Worm (Caenorhabditis elegans) whole organism, L4 larva: ENCODE results near the gene Y73C8C.3.

ENCODE experiments used
- T20F7.1 ChIP-seq: fragments of 200-800 bp; sonication (Bioruptor generic); optimal IDR thresholded peaks from 2 replicates; lab custom pipeline; 2018; ENCODE audit warnings: mild to moderate bottlenecking, missing genetic modification characterization, missing compliant biosample characterization
- ceh-82 ChIP-seq: sonication (generic microtip); optimal IDR thresholded peaks from 2 replicates; lab custom pipeline; 2017; ENCODE audit warnings: missing biosample characterization, missing genetic modification characterization
- ces-1 ChIP-seq: fragments of 150-350 bp; sonication (generic microtip); optimal IDR thresholded peaks from 4 replicates; lab custom pipeline; 2014; ENCODE audit warnings: missing biosample characterization, missing genetic modification reagents, missing genetic modification characterization
- cey-2 ChIP-seq: sonication (generic microtip); optimal IDR thresholded peaks from 3 replicates; lab custom pipeline; 2017; ENCODE audit warnings: missing genetic modification characterization, mild to moderate bottlenecking, missing compliant biosample characterization, antibody characterized with exemption, borderline replicate concordance; ENCODE audit not compliant: insufficient read depth
- dmd-9 ChIP-seq: fragments of 200-800 bp; sonication (Bioruptor generic); IDR thresholded peaks from 2 replicates; pipeline ENCODE4 v1.3.6; 2022; ENCODE audit warnings: missing genetic modification reagents, missing genetic modification characterization, missing compliant biosample characterization
- fkh-10 ChIP-seq: fragments of 150-350 bp; optimal IDR thresholded peaks from 2 replicates; lab custom pipeline; 2014; ENCODE audit warnings: missing biosample characterization, missing genetic modification reagents, missing genetic modification characterization
- gei-8 ChIP-seq: fragments of 200-800 bp; sonication (Bioruptor generic); optimal IDR thresholded peaks from 2 replicates; lab custom pipeline; 2018; ENCODE audit warnings: mild to moderate bottlenecking, missing genetic modification characterization, missing compliant biosample characterization
- hlh-11 ChIP-seq: fragments of 200-800 bp; sonication (Bioruptor generic); optimal IDR thresholded peaks from 2 replicates; lab custom pipeline; 2018; ENCODE audit warnings: mild to moderate bottlenecking, missing genetic modification characterization, missing compliant biosample characterization
- nhr-102 ChIP-seq: sonication (generic microtip); optimal IDR thresholded peaks from 2 replicates; lab custom pipeline; 2016; ENCODE audit warnings: mild to moderate bottlenecking, missing genetic modification characterization, moderate library complexity, missing compliant biosample characterization
- nhr-25 ChIP-seq: sonication (generic microtip); optimal IDR thresholded peaks from 2 replicates; lab custom pipeline; 2017; ENCODE audit warnings: missing genetic modification characterization, mild to moderate bottlenecking, missing compliant biosample characterization, antibody characterized with exemption, moderate library complexity, borderline replicate concordance; ENCODE audit not compliant: insufficient read depth
- snpc-4 ChIP-seq: fragments of 150-350 bp; optimal IDR thresholded peaks from 2 replicates; lab custom pipeline; 2014; ENCODE audit warnings: missing biosample characterization, missing genetic modification characterization
- unc-62 ChIP-seq, 3 experiments: fragments of 150-350 bp in 1 of 3; sonication (generic microtip); optimal IDR thresholded peaks in 2 of 3; peaks in 1 of 3; 1 replicate in 1 of 3; 2 replicates in 2 of 3; lab custom pipeline; 2014 to 2017; ENCODE audit warnings: missing biosample characterization in 3 of 3, missing genetic modification characterization in 3 of 3, missing genetic modification reagents in 3 of 3, missing genotype in 1 of 3
- zag-1 ChIP-seq: fragments of 150-350 bp; optimal IDR thresholded peaks from 2 replicates; lab custom pipeline; 2014; ENCODE audit warnings: missing biosample characterization, missing genetic modification characterization

DNA sequence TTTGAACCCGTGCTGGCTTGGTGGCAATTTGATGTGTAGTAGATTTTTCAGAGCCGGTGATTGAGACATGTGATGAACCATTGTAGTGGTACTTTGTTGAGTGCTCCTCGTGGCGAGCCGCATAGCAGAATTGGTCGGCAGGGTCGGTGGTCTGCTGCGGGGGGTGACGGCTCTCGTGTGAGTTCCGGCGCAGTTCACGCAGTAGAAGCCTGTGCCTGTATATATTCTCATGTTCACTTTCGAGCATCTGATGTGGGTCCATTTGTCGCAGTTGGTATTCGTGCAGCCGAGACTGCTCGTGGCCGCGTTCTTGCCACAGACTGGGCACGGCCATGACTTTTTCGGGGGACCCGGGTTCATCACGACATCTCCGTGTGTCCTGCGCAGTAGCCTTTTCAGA, 47.2 kb downstream of the Y73C8C.3 start:
- TF ChIP-seq ces-1 (GFP tag; lab: Kevin White, UChicago): no peak
- TF ChIP-seq nhr-102 (tag; lab: Kevin White, UChicago): no peak
- TF ChIP-seq T20F7.1 (GFP tag; lab: Kevin White, UChicago): no peak
- TF ChIP-seq ceh-82 (tag; lab: Kevin White, UChicago): no peak
- TF ChIP-seq nhr-25 (tag; lab: Kevin White, UChicago): no peak
- TF ChIP-seq snpc-4 (tag; lab: Kevin White, UChicago): no peak
- no peak for TF ChIP-seq dmd-9 (GFP tag; lab: Robert Waterston, UW)
- TF ChIP-seq fkh-10: no peak
- TF ChIP-seq zag-1: no peak
- TF ChIP-seq hlh-11 (tag; lab: Kevin White, UChicago): no peak
- no peak for TF ChIP-seq gei-8 (GFP tag; lab: Kevin White, UChicago)
- TF ChIP-seq unc-62 (GFP tag; optimal IDR thresholded peaks at IDR 0.05 in 1 of 2; lab: Kevin White, UChicago): no peak
- no peak for TF ChIP-seq unc-62 (tag; optimal IDR thresholded peaks at IDR 0.05; lab: Kevin White, UChicago)
- TF ChIP-seq cey-2: no peak
